Fruit fly (Drosophila melanogaster) whole organism, prepupa: ENCODE data around the gene Amacr.
A peak's percentile ranks its signal among the peaks of the same experiment; 100 is the strongest.

Source experiments
- CG10669 ChIP-seq: fragments of 200-800 bp; sonication (Bioruptor generic); optimal IDR thresholded peaks from 3 replicates; lab custom pipeline; 2018; ENCODE audit warnings: missing biosample characterization, mild to moderate bottlenecking, missing genetic modification characterization, moderate library complexity
- CG11294 ChIP-seq: fragments of 200-800 bp; sonication (Bioruptor generic); IDR thresholded peaks from 2 replicates; pipeline ENCODE4 v1.3.6; 2022; ENCODE audit warnings: missing biosample characterization, missing genetic modification characterization
- CG11762 ChIP-seq: fragments of 200-800 bp; sonication (Bioruptor generic); optimal IDR thresholded peaks from 3 replicates; lab custom pipeline; 2016; ENCODE audit warnings: missing biosample characterization, missing genetic modification characterization; ENCODE audit not compliant: insufficient read depth
- CG11902 ChIP-seq: fragments of 200-800 bp; sonication (Bioruptor generic); optimal IDR thresholded peaks from 3 replicates; lab custom pipeline; 2016; ENCODE audit warnings: missing biosample characterization, missing genetic modification characterization
- CG15336 ChIP-seq: fragments of 200-800 bp; sonication (Bioruptor generic); IDR thresholded peaks from 2 replicates; pipeline ENCODE4 v1.3.6; 2022; ENCODE audit warnings: missing biosample characterization, missing genetic modification characterization
- CG1621 ChIP-seq: fragments of 200-800 bp; sonication (Bioruptor generic); optimal IDR thresholded peaks from 3 replicates; lab custom pipeline; 2018; ENCODE audit warnings: missing biosample characterization, mild to moderate bottlenecking, missing genetic modification characterization
- CG16779 ChIP-seq: fragments of 200-800 bp; sonication (Bioruptor generic); optimal IDR thresholded peaks from 3 replicates; lab custom pipeline; 2017; ENCODE audit warnings: missing biosample characterization, mild to moderate bottlenecking, missing genetic modification characterization
- CG3032 ChIP-seq: fragments of 200-800 bp; optimal IDR thresholded peaks from 2 replicates; lab custom pipeline; 2019; ENCODE audit warnings: missing biosample characterization, mild to moderate bottlenecking, missing genetic modification characterization, moderate library complexity
- CG31627 ChIP-seq: fragments of 200-800 bp; sonication (Bioruptor generic); optimal IDR thresholded peaks from 3 replicates; lab custom pipeline; 2016; ENCODE audit warnings: missing biosample characterization, missing genetic modification characterization
- CG32006 ChIP-seq: fragments of 200-800 bp; sonication (Bioruptor generic); optimal IDR thresholded peaks from 3 replicates; lab custom pipeline; 2017; ENCODE audit warnings: missing biosample characterization, mild to moderate bottlenecking, missing genetic modification characterization
- CG34406 ChIP-seq: fragments of 200-800 bp; sonication (Bioruptor generic); optimal IDR thresholded peaks from 3 replicates; lab custom pipeline; 2016; ENCODE audit warnings: missing biosample characterization, missing genetic modification characterization
- CG3919 ChIP-seq: fragments of 200-800 bp; sonication (Bioruptor generic); optimal IDR thresholded peaks from 3 replicates; lab custom pipeline; 2016; ENCODE audit warnings: missing biosample characterization, missing genetic modification characterization
- CG6276 ChIP-seq: fragments of 200-800 bp; sonication (Bioruptor generic); optimal IDR thresholded peaks from 2 replicates; lab custom pipeline; 2017; ENCODE audit warnings: missing biosample characterization, mild to moderate bottlenecking, missing genetic modification characterization
- CG6792 ChIP-seq: fragments of 200-800 bp; sonication (Bioruptor generic); optimal IDR thresholded peaks from 3 replicates; lab custom pipeline; 2016; ENCODE audit warnings: missing biosample characterization, missing genetic modification characterization
- CG6808 ChIP-seq: fragments of 200-800 bp; sonication (Bioruptor generic); optimal IDR thresholded peaks from 3 replicates; lab custom pipeline; 2017; ENCODE audit warnings: missing biosample characterization, missing genetic modification characterization, mild to moderate bottlenecking, moderate library complexity, missing genetic modification reagents
- CG6854 ChIP-seq: fragments of 200-800 bp; sonication (Bioruptor generic); optimal IDR thresholded peaks from 2 replicates; lab custom pipeline; 2017; ENCODE audit warnings: missing biosample characterization, mild to moderate bottlenecking, missing genetic modification characterization
- CG7368 ChIP-seq: fragments of 200-800 bp; sonication (Bioruptor generic); optimal IDR thresholded peaks from 3 replicates; lab custom pipeline; 2016; ENCODE audit warnings: missing biosample characterization, missing genetic modification characterization
- CG8119 ChIP-seq: fragments of 200-800 bp; sonication (Bioruptor generic); IDR thresholded peaks from 3 replicates; pipeline ENCODE4 v1.3.6; 2022; ENCODE audit warnings: missing biosample characterization, missing genetic modification characterization
- CG8632 ChIP-seq: fragments of 200-800 bp; sonication (Bioruptor generic); optimal IDR thresholded peaks from 3 replicates; lab custom pipeline; 2016; ENCODE audit warnings: missing biosample characterization, missing genetic modification characterization
- CG9139 ChIP-seq: fragments of 200-800 bp; sonication (Bioruptor generic); optimal IDR thresholded peaks from 3 replicates; lab custom pipeline; 2017; ENCODE audit warnings: missing biosample characterization, mild to moderate bottlenecking, missing genetic modification characterization
- Eip75B ChIP-seq: fragments of 200-800 bp; sonication (Bioruptor generic); optimal IDR thresholded peaks from 3 replicates; lab custom pipeline; 2016; ENCODE audit warnings: missing biosample characterization, missing genetic modification characterization
- Eip93F ChIP-seq: fragments of 200-800 bp; sonication (Bioruptor generic); optimal IDR thresholded peaks from 2 replicates; lab custom pipeline; 2016; ENCODE audit warnings: missing biosample characterization, mild to moderate bottlenecking, missing genetic modification characterization
- Ets21C ChIP-seq: fragments of 200-800 bp; sonication (Bioruptor generic); optimal IDR thresholded peaks from 3 replicates; lab custom pipeline; 2016; ENCODE audit warnings: missing biosample characterization, missing genetic modification characterization
- Gug ChIP-seq: fragments of 200-800 bp; sonication (Bioruptor generic); IDR thresholded peaks from 2 replicates; pipeline ENCODE4 v1.3.6; 2022; ENCODE audit warnings: missing biosample characterization, missing genetic modification characterization
- Hr38 ChIP-seq: sonication (Bioruptor generic); optimal IDR thresholded peaks from 2 replicates; lab custom pipeline; 2016; ENCODE audit warnings: missing biosample characterization, missing genetic modification characterization
- Hr39 ChIP-seq: fragments of 200-800 bp; sonication (Bioruptor generic); optimal IDR thresholded peaks from 2 replicates; lab custom pipeline; 2016; ENCODE audit warnings: missing biosample characterization, missing genetic modification characterization
- Hr4 ChIP-seq: fragments of 200-800 bp; sonication (Bioruptor generic); optimal IDR thresholded peaks from 3 replicates; lab custom pipeline; 2016; ENCODE audit warnings: missing biosample characterization, missing genetic modification characterization
- Lpt ChIP-seq: fragments of 200-800 bp; sonication (Bioruptor generic); optimal IDR thresholded peaks from 3 replicates; lab custom pipeline; 2016; ENCODE audit warnings: missing biosample characterization, missing genetic modification characterization
- Met ChIP-seq: fragments of 200-800 bp; sonication (Bioruptor generic); optimal IDR thresholded peaks from 3 replicates; lab custom pipeline; 2016; ENCODE audit warnings: missing biosample characterization, missing genetic modification characterization
- OdsH ChIP-seq: fragments of 200-800 bp; sonication (Bioruptor generic); optimal IDR thresholded peaks from 3 replicates; lab custom pipeline; 2016; ENCODE audit warnings: missing biosample characterization, missing genetic modification characterization
- Smox ChIP-seq: fragments of 200-800 bp; sonication (Bioruptor generic); optimal IDR thresholded peaks from 3 replicates; lab custom pipeline; 2016; ENCODE audit warnings: missing biosample characterization, missing genetic modification characterization
- Sox14 ChIP-seq: fragments of 200-800 bp; sonication (Bioruptor generic); optimal IDR thresholded peaks from 3 replicates; lab custom pipeline; 2016; ENCODE audit warnings: missing biosample characterization, missing genetic modification characterization
- achi ChIP-seq: fragments of 200-800 bp; sonication (Bioruptor generic); optimal IDR thresholded peaks from 3 replicates; lab custom pipeline; 2016; ENCODE audit warnings: missing biosample characterization, missing genetic modification characterization
- dac ChIP-seq: fragments of 200-800 bp; sonication (Bioruptor generic); optimal IDR thresholded peaks from 2 replicates; lab custom pipeline; 2017; ENCODE audit warnings: missing biosample characterization, mild to moderate bottlenecking, missing genetic modification characterization
- dsx ChIP-seq: fragments of 200-800 bp; optimal IDR thresholded peaks from 3 replicates; lab custom pipeline; 2019; ENCODE audit warnings: missing biosample characterization, mild to moderate bottlenecking, missing genetic modification characterization, moderate library complexity; ENCODE audit not compliant: poor library complexity, severe bottlenecking
- eg ChIP-seq: fragments of 200-800 bp; sonication (Bioruptor generic); IDR thresholded peaks from 3 replicates; pipeline ENCODE4 v1.3.6; 2022; ENCODE audit warnings: missing biosample characterization, missing genetic modification characterization
- esn ChIP-seq: fragments of 200-800 bp; sonication (Bioruptor generic); optimal IDR thresholded peaks from 2 replicates; lab custom pipeline; 2016; ENCODE audit warnings: missing biosample characterization, mild to moderate bottlenecking, missing genetic modification characterization, moderate library complexity
- fkh ChIP-seq: fragments of 200-800 bp; sonication (Bioruptor generic); optimal IDR thresholded peaks from 3 replicates; lab custom pipeline; 2017; ENCODE audit warnings: missing biosample characterization, mild to moderate bottlenecking, missing genetic modification characterization, moderate library complexity
- lz ChIP-seq: fragments of 200-800 bp; sonication (Bioruptor generic); optimal IDR thresholded peaks from 3 replicates; lab custom pipeline; 2016; ENCODE audit warnings: missing biosample characterization, missing genetic modification characterization
- net ChIP-seq: fragments of 200-800 bp; sonication (Bioruptor generic); optimal IDR thresholded peaks from 3 replicates; lab custom pipeline; 2016; ENCODE audit warnings: missing biosample characterization, missing genetic modification characterization
- pdm3 ChIP-seq: fragments of 200-800 bp; sonication (Bioruptor generic); optimal IDR thresholded peaks from 3 replicates; lab custom pipeline; 2016; ENCODE audit warnings: missing biosample characterization, missing genetic modification characterization
- salr ChIP-seq, 2 experiments: fragments of 200-800 bp; sonication (Bioruptor generic); optimal IDR thresholded peaks; 3 replicates each; lab custom pipeline; 2016 to 2018; ENCODE audit warnings: missing biosample characterization in 2 of 2, missing genetic modification characterization in 2 of 2, mild to moderate bottlenecking in 1 of 2
- spab ChIP-seq: fragments of 200-800 bp; sonication (Bioruptor generic); optimal IDR thresholded peaks from 2 replicates; lab custom pipeline; 2017; ENCODE audit warnings: missing biosample characterization, mild to moderate bottlenecking, missing genetic modification characterization, missing genetic modification reagents
- ss ChIP-seq, 2 experiments: fragments of 200-800 bp; sonication (Bioruptor generic); optimal IDR thresholded peaks; 2 replicates in 1 of 2; 3 replicates in 1 of 2; lab custom pipeline; 2017 to 2018; ENCODE audit warnings: mild to moderate bottlenecking in 2 of 2, missing biosample characterization in 2 of 2, missing genetic modification characterization in 2 of 2, moderate library complexity in 1 of 2
- svp ChIP-seq: fragments of 200-800 bp; sonication (Bioruptor generic); peaks from one replicate; lab custom pipeline; 2016; ENCODE audit warnings: missing biosample characterization, missing genetic modification characterization
- topi ChIP-seq: fragments of 200-800 bp; sonication (Bioruptor generic); optimal IDR thresholded peaks from 3 replicates; lab custom pipeline; 2016; ENCODE audit warnings: missing biosample characterization, missing genetic modification characterization

Gene Amacr

dm6 chr2L:20758847-20759465 lies 6.8 kb upstream of the Amacr start (continued):
- TF ChIP-seq CG6854 (GFP tag; lab: Kevin White, UChicago), result no peak
- TF ChIP-seq Met (GFP tag; lab: Kevin White, UChicago), result peak; percentile 68
- peak; percentile 80 for TF ChIP-seq Hr4 (GFP tag; lab: Kevin White, UChicago)
- TF ChIP-seq CG32006 (GFP tag; lab: Kevin White, UChicago), result peak; percentile 87
- peak; percentile 73 for TF ChIP-seq svp
- TF ChIP-seq CG15336 (GFP tag; lab: Robert Waterston, UW), result peak; percentile 89
- TF ChIP-seq fkh, result no peak
- TF ChIP-seq CG8632 (GFP tag; lab: Kevin White, UChicago), result peak; percentile 36
- TF ChIP-seq Gug (GFP tag; lab: Robert Waterston, UW), result peak; percentile 75
- no peak for TF ChIP-seq CG9139 (GFP tag; lab: Kevin White, UChicago)
- peak; percentile 65 for TF ChIP-seq pdm3 (GFP tag; lab: Kevin White, UChicago)
- TF ChIP-seq Hr38 (GFP tag; lab: Kevin White, UChicago), result no peak
- TF ChIP-seq lz (GFP tag; lab: Kevin White, UChicago), result peak; percentile 62
- TF ChIP-seq dsx (GFP tag; lab: Kevin White, UChicago), result no peak
- no peak for TF ChIP-seq CG1621 (tag; lab: Kevin White, UChicago)

dm6 chr2L:20758188-20758846 lies 6.2 kb upstream of the Amacr start:
- TF ChIP-seq Hr4 (GFP tag; lab: Kevin White, UChicago), result no peak
- TF ChIP-seq CG31627 (GFP tag; lab: Kevin White, UChicago), result no peak
- no peak for TF ChIP-seq Met (GFP tag; lab: Kevin White, UChicago)
- TF ChIP-seq CG1621 (tag; lab: Kevin White, UChicago), result no peak
- TF ChIP-seq fkh, result peak; percentile 69
- TF ChIP-seq dac (GFP tag; lab: Kevin White, UChicago), result peak; percentile 30
- TF ChIP-seq Smox (GFP tag; lab: Kevin White, UChicago), result no peak
- no peak for TF ChIP-seq salr (GFP tag; optimal IDR thresholded peaks at IDR 0.05; lab: Kevin White, UChicago)
- TF ChIP-seq CG16779 (tag; lab: Kevin White, UChicago), result no peak
- TF ChIP-seq CG8119 (GFP tag; lab: Robert Waterston, UW), result peak; percentile 56; the same call in 1 of the 3 replicates
- no peak for TF ChIP-seq Eip93F (GFP tag; lab: Kevin White, UChicago)
- no peak for TF ChIP-seq Ets21C (GFP tag; lab: Kevin White, UChicago)
- peak; percentile 21 for TF ChIP-seq Sox14 (GFP tag; lab: Kevin White, UChicago)
- TF ChIP-seq Hr39 (GFP tag; lab: Kevin White, UChicago), result peak; percentile 2
- peak; percentile 75 for TF ChIP-seq CG6276 (GFP tag; lab: Kevin White, UChicago)
- no peak for TF ChIP-seq CG10669 (GFP tag; lab: Kevin White, UChicago)
- TF ChIP-seq CG3032 (tag; lab: Kevin White, UChicago), result no peak
- no peak for TF ChIP-seq CG6792 (GFP tag; lab: Kevin White, UChicago)
- TF ChIP-seq topi (GFP tag; lab: Kevin White, UChicago), result peak; percentile 20
- TF ChIP-seq ss (GFP tag; optimal IDR thresholded peaks at IDR 0.05; lab: Kevin White, UChicago), result peak; percentile 2 to 4
- TF ChIP-seq achi (GFP tag; lab: Kevin White, UChicago), result no peak
- no peak for TF ChIP-seq CG34406 (GFP tag; lab: Kevin White, UChicago)
- peak; percentile 84 for TF ChIP-seq eg (GFP tag; lab: Robert Waterston, UW)
- TF ChIP-seq Eip75B, result peak; percentile 3
- no peak for TF ChIP-seq CG11902 (GFP tag; lab: Kevin White, UChicago)
- TF ChIP-seq pdm3 (GFP tag; lab: Kevin White, UChicago), result no peak
- no peak for TF ChIP-seq OdsH (GFP tag; lab: Kevin White, UChicago)
- TF ChIP-seq CG15336 (GFP tag; lab: Robert Waterston, UW), result peak; percentile 55; the same call in 1 of the 2 replicates
- peak; percentile 28 for TF ChIP-seq CG3919
- TF ChIP-seq CG7368 (GFP tag; lab: Kevin White, UChicago), result no peak
- TF ChIP-seq net (GFP tag; lab: Kevin White, UChicago), result peak; percentile 9
- no peak for TF ChIP-seq spab (GFP tag; lab: Kevin White, UChicago)
- TF ChIP-seq CG11294, result 0 out of 2 replicates have a peak, but pooled peaks have one; percentile 28
- TF ChIP-seq Lpt (GFP tag; lab: Kevin White, UChicago), result no peak
- TF ChIP-seq CG6808, result peak; percentile 22
- no peak for TF ChIP-seq Hr38 (GFP tag; lab: Kevin White, UChicago)
- TF ChIP-seq esn (GFP tag; lab: Kevin White, UChicago), result no peak
- no peak for TF ChIP-seq Gug (GFP tag; lab: Robert Waterston, UW)
- TF ChIP-seq CG11762 (GFP tag; lab: Kevin White, UChicago), result no peak
- no peak for TF ChIP-seq dsx (GFP tag; lab: Kevin White, UChicago)
